Worm (Caenorhabditis elegans) whole organism, L1 larva: Measurements from ENCODE around the gene dro-1.

Experiments used
- ces-1 ChIP-seq: fragments of 150-350 bp; optimal IDR thresholded peaks from 2 replicates; lab custom pipeline; 2014; ENCODE audit warnings: missing biosample characterization, missing genetic modification reagents, missing genetic modification characterization
- dpl-1 ChIP-seq, 3 experiments: fragments of 150-350 bp in 2 of 3; sonication (generic microtip) in 1 of 3; optimal IDR thresholded peaks; 2 replicates each; lab custom pipeline; 2014 to 2017; ENCODE audit warnings: missing biosample characterization in 3 of 3, missing genetic modification characterization in 3 of 3, missing genetic modification reagents in 3 of 3
- elt-3 ChIP-seq, 6 experiments: fragments of 150-350 bp in 1 of 6; sonication (generic microtip); optimal IDR thresholded peaks; 2 replicates each; lab custom pipeline; 2017 to 2018; ENCODE audit warnings: missing biosample characterization in 6 of 6, missing genetic modification characterization in 6 of 6, inconsistent platforms in 1 of 6
- fkh-10 ChIP-seq: sonication (generic microtip); optimal IDR thresholded peaks from 2 replicates; lab custom pipeline; 2017; ENCODE audit warnings: missing biosample characterization, missing genetic modification reagents, missing genetic modification characterization
- fos-1 ChIP-seq: fragments of 150-350 bp; optimal IDR thresholded peaks from 2 replicates; lab custom pipeline; 2014; ENCODE audit warnings: missing biosample characterization, missing genetic modification characterization
- hlh-4 ChIP-seq: sonication (generic microtip); optimal IDR thresholded peaks from 2 replicates; lab custom pipeline; 2016; ENCODE audit warnings: mild to moderate bottlenecking, missing genetic modification characterization, missing compliant biosample characterization
- isw-1 ChIP-seq: fragments of 200-800 bp; sonication (Bioruptor generic); IDR thresholded peaks from 2 replicates; pipeline ENCODE4 v1.3.6; 2022; ENCODE audit warnings: missing genetic modification characterization, missing compliant biosample characterization
- lin-39 ChIP-seq: fragments of 150-350 bp; optimal IDR thresholded peaks from 2 replicates; lab custom pipeline; 2014; ENCODE audit warnings: missing biosample characterization, missing genetic modification reagents, missing genetic modification characterization
- mep-1 ChIP-seq: fragments of 150-350 bp; optimal IDR thresholded peaks from 2 replicates; lab custom pipeline; 2014; ENCODE audit warnings: missing biosample characterization, missing genetic modification characterization
- nhr-47 ChIP-seq: sonication (generic microtip); optimal IDR thresholded peaks from 2 replicates; lab custom pipeline; 2016; ENCODE audit warnings: mild to moderate bottlenecking, missing genetic modification characterization, moderate library complexity, missing compliant biosample characterization
- nhr-85 ChIP-seq: sonication (generic microtip); peaks from one replicate; lab custom pipeline; 2016; ENCODE audit warnings: missing genetic modification characterization, inconsistent platforms, missing compliant biosample characterization
- skn-1 ChIP-seq: fragments of 150-350 bp; optimal IDR thresholded peaks from 2 replicates; lab custom pipeline; 2014; ENCODE audit warnings: missing biosample characterization, missing genetic modification characterization
- unc-62 ChIP-seq: fragments of 150-350 bp; optimal IDR thresholded peaks from 2 replicates; lab custom pipeline; 2014; ENCODE audit warnings: missing biosample characterization, missing genetic modification reagents, missing genetic modification characterization

DNA sequence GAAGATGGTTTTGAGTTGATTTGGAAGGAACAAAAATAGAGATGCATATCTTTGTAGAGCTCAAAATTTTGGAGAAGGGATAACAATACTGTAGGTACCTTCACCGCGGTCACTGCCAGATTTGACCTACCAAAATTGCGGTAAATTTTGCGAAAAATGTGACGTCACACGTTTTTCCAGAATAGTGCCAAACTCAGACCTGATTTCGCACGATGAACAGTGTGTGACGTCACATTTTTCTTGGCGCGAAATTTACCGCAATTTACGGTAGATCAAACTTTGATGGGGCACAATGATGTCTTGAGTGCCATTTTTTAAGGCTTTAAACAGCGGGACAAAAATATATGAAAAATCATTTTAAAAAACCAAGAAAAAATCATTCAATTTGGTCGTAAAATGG, 13.6 kb upstream of the dro-1 start:
- TF ChIP-seq mep-1 (tag; lab: Kevin White, UChicago) (no peak), hlh-4 (tag; lab: Kevin White, UChicago) (no peak), unc-62 (GFP tag; lab: Kevin White, UChicago) (no peak), fos-1 (tag; lab: Kevin White, UChicago) (no peak), skn-1 (tag; lab: Kevin White, UChicago) (no peak), ces-1 (GFP tag; lab: Kevin White, UChicago) (no peak), nhr-47 (tag; lab: Kevin White, UChicago) (no peak), dpl-1 (GFP tag; optimal IDR thresholded peaks at IDR 0.05; lab: Kevin White, UChicago) (no peak), isw-1 (no peak), elt-3 (tag; optimal IDR thresholded peaks at IDR 0.05; lab: Kevin White, UChicago) (no peak), nhr-85 (tag; lab: Kevin White, UChicago) (peak; percentile 10), fkh-10 (GFP tag; lab: Kevin White, UChicago) (no peak), lin-39 (tag; lab: Kevin White, UChicago) (no peak)
